Fruit fly (Drosophila melanogaster): ENCODE data around the gene Sox100B.

DNA sequence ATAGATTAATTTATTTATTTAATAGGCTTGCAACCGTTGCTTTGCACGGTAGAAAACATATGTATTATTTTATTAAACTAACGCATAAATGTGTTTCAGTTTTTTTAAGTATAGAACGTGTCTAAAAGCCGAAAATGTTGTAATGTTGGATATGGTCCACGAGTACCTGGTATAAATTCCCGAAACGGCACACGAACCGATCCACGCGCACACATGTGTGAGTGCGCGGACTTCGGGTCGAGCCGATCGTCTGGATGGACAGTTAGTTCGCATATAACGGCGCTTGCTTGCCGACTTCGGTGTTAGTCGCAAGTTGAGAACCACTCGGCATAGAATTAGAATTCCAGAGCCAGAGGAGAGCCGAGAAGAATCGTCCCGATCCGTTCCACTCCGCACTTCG, 16.4 kb upstream of the Sox100B start, which contains the start of gene Alp4:
- TF ChIP-seq Sin3A (optimal IDR thresholded peaks at IDR 0.05) (no peak), psq (optimal IDR thresholded peaks at IDR 0.05) (no peak), Myc (optimal IDR thresholded peaks at IDR 0.05) (no peak), insv (optimal IDR thresholded peaks at IDR 0.05) (no peak)

All from Kc167 (cell line).